Worm (Caenorhabditis elegans): ENCODE measurements around the gene C06E1.9.
A peak's percentile ranks its signal among the peaks of the same experiment; 100 is the strongest.

Gene C06E1.9

ce11 chrIII:8574299-8574698, 35.3 kb downstream of the C06E1.9 start:
- TF ChIP-seq elt-2 (tag; optimal IDR thresholded peaks at IDR 0.05) (peak; percentile 66), hlh-8 (tag; optimal IDR thresholded peaks at IDR 0.05) (no peak)

ce11 chrIII:8573869-8574268, 35.7 kb downstream of the C06E1.9 start:
- TF ChIP-seq pax-1 (tag; optimal IDR thresholded peaks at IDR 0.05) (no peak), ceh-14 (tag; optimal IDR thresholded peaks at IDR 0.05) (no peak), dve-1 (tag; optimal IDR thresholded peaks at IDR 0.05) (no peak), pha-4 (tag; optimal IDR thresholded peaks at IDR 0.05) (no peak), unc-3 (GFP tag; conservative IDR thresholded peaks at IDR 0.05) (no peak), unc-3 (tag; optimal IDR thresholded peaks at IDR 0.05) (no peak), sox-4 (tag; optimal IDR thresholded peaks at IDR 0.05) (no peak), fax-1 (tag; optimal IDR thresholded peaks at IDR 0.05) (no peak), sox-2 (GFP tag; IDR thresholded peaks at IDR 0.05) (no peak), hlh-13 (GFP tag; optimal IDR thresholded peaks at IDR 0.05) (no peak), lin-11 (tag; optimal IDR thresholded peaks at IDR 0.05) (no peak), lim-6 (tag; optimal IDR thresholded peaks at IDR 0.05) (no peak), odd-2 (tag; optimal IDR thresholded peaks at IDR 0.05) (no peak), K02D7.2 (tag; optimal IDR thresholded peaks at IDR 0.05) (no peak), pqm-1 (tag; optimal IDR thresholded peaks at IDR 0.05) (no peak), pat-9 (tag; optimal IDR thresholded peaks at IDR 0.05) (no peak), sdc-2 (tag; optimal IDR thresholded peaks at IDR 0.05) (no peak), tbx-2 (tag; optimal IDR thresholded peaks at IDR 0.05) (no peak), ceh-22 (tag; optimal IDR thresholded peaks at IDR 0.05) (no peak), hlh-6 (tag; optimal IDR thresholded peaks at IDR 0.05) (no peak)

- TF ChIP-seq tbx-2 (tag; optimal IDR thresholded peaks at IDR 0.05) (no peak), ttx-3 (tag; optimal IDR thresholded peaks at IDR 0.05) (no peak), nfya-1 (tag; optimal IDR thresholded peaks at IDR 0.05) (no peak), T23F11.4 (GFP tag; optimal IDR thresholded peaks at IDR 0.05) (no peak), mec-3 (tag; optimal IDR thresholded peaks at IDR 0.05; ENCODE audit: borderline replicate concordance) (no peak), hlh-30 (tag; optimal IDR thresholded peaks at IDR 0.05; ENCODE audit: insufficient read depth) (no peak)
Measured at ce11 chrIII:8573301-8573700, 36.3 kb downstream of the C06E1.9 start.

ce11 chrIII:8571845-8572244, 37.7 kb downstream of the C06E1.9 start:
- peak; percentile 65 for TF ChIP-seq unc-42 (tag; optimal IDR thresholded peaks at IDR 0.05)
- peak; percentile 3 for TF ChIP-seq ref-2 (tag; optimal IDR thresholded peaks at IDR 0.05)
- TF ChIP-seq Y22D7AL.16 (tag; optimal IDR thresholded peaks at IDR 0.05) = no peak

- no peak for TF ChIP-seq pha-4 (tag; optimal IDR thresholded peaks at IDR 0.05)
- TF ChIP-seq npax-4 (tag; optimal IDR thresholded peaks at IDR 0.05) = no peak
- no peak for TF ChIP-seq C38D4.7 (GFP tag; optimal IDR thresholded peaks at IDR 0.05)
- TF ChIP-seq ceh-24 (tag; optimal IDR thresholded peaks at IDR 0.05) = no peak
- TF ChIP-seq hlh-15 (tag; optimal IDR thresholded peaks at IDR 0.05) = no peak
Measured at ce11 chrIII:8570289-8570688, 39.3 kb downstream of the C06E1.9 start.

- TF ChIP-seq hlh-8 (tag; optimal IDR thresholded peaks at IDR 0.05) = no peak
- TF ChIP-seq ref-2 (tag; optimal IDR thresholded peaks at IDR 0.05) = no peak
- no peak for TF ChIP-seq eyg-1 (tag; optimal IDR thresholded peaks at IDR 0.05)
- TF ChIP-seq ceh-30 (tag; optimal IDR thresholded peaks at IDR 0.05) = no peak
- TF ChIP-seq fkh-10 (GFP tag; optimal IDR thresholded peaks at IDR 0.05) = no peak
- no peak for TF ChIP-seq unc-86 (tag; optimal IDR thresholded peaks at IDR 0.05)
- TF ChIP-seq T23F11.4 (GFP tag; optimal IDR thresholded peaks at IDR 0.05) = no peak
- TF ChIP-seq elt-4 (tag; optimal IDR thresholded peaks at IDR 0.05) = no peak
- TF ChIP-seq nfya-1 (tag; optimal IDR thresholded peaks at IDR 0.05) = no peak
- TF ChIP-seq C08G9.2 (tag; optimal IDR thresholded peaks at IDR 0.05) = no peak
- no peak for TF ChIP-seq Y22D7AL.16 (tag; optimal IDR thresholded peaks at IDR 0.05)
- no peak for TF ChIP-seq ceh-18 (tag; optimal IDR thresholded peaks at IDR 0.05)
- no peak for TF ChIP-seq lim-6 (tag; optimal IDR thresholded peaks at IDR 0.05)
Measured at ce11 chrIII:8564372-8564771, 45.2 kb downstream of the C06E1.9 start.

Data from whole organism, late embryonic.